Worm (Caenorhabditis elegans): Measurements from ENCODE around the gene F41E7.2.
A peak's percentile ranks its signal among the peaks of the same experiment; 100 is the strongest.

Gene F41E7.2

DNA sequence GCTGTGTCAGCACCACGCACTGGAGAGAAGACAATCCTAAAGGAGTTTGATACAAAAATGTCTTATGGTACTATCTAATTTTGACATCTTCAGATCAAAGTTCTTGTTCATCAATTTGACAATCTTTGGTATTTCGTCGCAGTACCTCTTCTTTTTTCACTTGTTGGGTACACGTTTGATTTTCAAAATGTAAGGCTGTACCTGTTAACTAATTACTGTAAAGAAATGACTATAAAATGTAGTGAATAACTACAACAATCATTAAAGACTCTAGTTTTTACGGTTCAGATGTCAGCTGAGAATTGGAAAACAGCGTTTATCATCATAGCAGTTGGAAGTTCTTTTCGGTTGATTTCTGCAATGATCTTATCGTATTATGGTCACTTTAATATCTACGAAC is 3.6 kb downstream of the F41E7.2 start:
- TF ChIP-seq ama-1 (optimal IDR thresholded peaks at IDR 0.05) (no peak), hmg-4 (GFP tag; optimal IDR thresholded peaks at IDR 0.05) (no peak), scrt-1 (GFP tag; IDR thresholded peaks at IDR 0.05) (no peak), flt-1 (GFP tag; IDR thresholded peaks at IDR 0.05) (no peak), hmbx-1 (tag; optimal IDR thresholded peaks at IDR 0.05) (no peak), tra-4 (tag; optimal IDR thresholded peaks at IDR 0.05) (no peak), sea-1 (GFP tag; conservative IDR thresholded peaks at IDR 0.05) (no peak), hnd-1 (tag; optimal IDR thresholded peaks at IDR 0.05) (no peak), pes-1 (GFP tag; IDR thresholded peaks at IDR 0.05) (no peak), tbx-37 (GFP tag; conservative IDR thresholded peaks at IDR 0.05) (no peak), B0310.2 (tag; optimal IDR thresholded peaks at IDR 0.05) (no peak), aly-1 (tag; optimal IDR thresholded peaks at IDR 0.05) (no peak), F13C5.2 (tag; optimal IDR thresholded peaks at IDR 0.05) (no peak), ceh-36 (tag; optimal IDR thresholded peaks at IDR 0.05) (no peak), tbx-11 (GFP tag; IDR thresholded peaks at IDR 0.05) (no peak)

- no peak for TF ChIP-seq B0310.2 (tag; optimal IDR thresholded peaks at IDR 0.05)
Measured at ce11 chrX:10279299-10279698, 5.8 kb downstream of the F41E7.2 start, which contains the start of gene slc-9B.1. Gene slc-9B.1 (plus strand): TSS chrX:10279599.

- TF ChIP-seq ceh-13 (GFP tag; optimal IDR thresholded peaks at IDR 0.05) (no peak), F13C5.2 (tag; optimal IDR thresholded peaks at IDR 0.05) (no peak)
Measured at ce11 chrX:10285634-10286033, 12.1 kb downstream of the F41E7.2 start, which contains the start of gene npr-6. Gene npr-6 (minus strand): TSS chrX:10285734.

- TF ChIP-seq ama-1 (optimal IDR thresholded peaks at IDR 0.05), result no peak
- no peak for TF ChIP-seq hnd-1 (tag; optimal IDR thresholded peaks at IDR 0.05)
- TF ChIP-seq ceh-36 (tag; optimal IDR thresholded peaks at IDR 0.05), result no peak
- TF ChIP-seq flt-1 (GFP tag; IDR thresholded peaks at IDR 0.05), result no peak
- TF ChIP-seq tbx-11 (GFP tag; IDR thresholded peaks at IDR 0.05), result no peak
- no peak for TF ChIP-seq scrt-1 (GFP tag; IDR thresholded peaks at IDR 0.05)
- no peak for TF ChIP-seq ets-7 (tag; optimal IDR thresholded peaks at IDR 0.05)
- TF ChIP-seq B0310.2 (tag; optimal IDR thresholded peaks at IDR 0.05), result no peak
Measured at ce11 chrX:10297410-10297809, 23.9 kb downstream of the F41E7.2 start.

DNA sequence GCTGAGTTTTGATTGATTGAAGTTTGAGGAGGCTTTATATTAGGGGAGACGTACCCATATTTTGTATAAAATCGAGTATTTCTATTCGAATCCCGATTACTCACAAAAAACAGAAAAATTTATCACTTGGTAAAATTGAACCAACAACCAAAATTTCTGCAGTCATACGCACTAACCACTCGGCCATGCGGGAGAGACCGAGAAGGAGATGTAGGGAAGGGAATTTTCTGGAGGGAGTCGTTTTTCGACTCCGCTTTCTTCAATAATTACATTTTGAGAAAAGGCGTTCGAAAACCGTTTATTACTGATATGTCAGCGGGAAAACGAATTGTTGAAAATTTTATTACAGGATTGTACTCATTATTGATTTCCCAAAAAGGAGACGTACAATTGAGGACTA is 25.4 kb downstream of the F41E7.2 start:
- TF ChIP-seq pes-1 (GFP tag; IDR thresholded peaks at IDR 0.05) (peak; percentile 61; the same call in 1 of the 2 replicates), flt-1 (GFP tag; IDR thresholded peaks at IDR 0.05) (0 out of 2 replicates have a peak, but pooled peaks have one; percentile 5)

DNA sequence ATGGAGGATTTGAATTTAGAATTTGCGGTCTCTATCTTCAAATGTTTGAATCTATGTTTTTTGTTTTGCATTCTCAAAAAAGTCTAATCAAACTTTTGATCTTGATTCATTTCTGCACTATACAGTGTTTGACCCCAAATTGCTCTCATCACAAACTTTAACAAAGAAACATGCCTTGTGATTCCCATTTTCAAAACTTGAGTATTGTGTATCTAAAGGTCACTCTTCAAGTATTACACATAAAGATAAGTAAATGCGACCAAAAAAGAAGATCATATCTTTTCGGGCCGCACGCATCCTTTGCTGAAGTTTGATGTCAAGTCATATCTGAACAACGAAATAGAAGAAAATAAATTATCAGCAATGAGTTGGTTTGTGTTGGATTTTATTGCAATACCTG is 28.4 kb downstream of the F41E7.2 start:
- TF ChIP-seq ceh-36 (tag; optimal IDR thresholded peaks at IDR 0.05) (no peak), B0310.2 (tag; optimal IDR thresholded peaks at IDR 0.05) (no peak), tbx-37 (GFP tag; conservative IDR thresholded peaks at IDR 0.05) (no peak), flt-1 (GFP tag; IDR thresholded peaks at IDR 0.05) (no peak), ama-1 (optimal IDR thresholded peaks at IDR 0.05) (no peak), pes-1 (GFP tag; IDR thresholded peaks at IDR 0.05) (no peak), F13C5.2 (tag; optimal IDR thresholded peaks at IDR 0.05) (no peak), hmg-4 (GFP tag; optimal IDR thresholded peaks at IDR 0.05) (no peak), tra-4 (tag; optimal IDR thresholded peaks at IDR 0.05) (no peak), ceh-13 (GFP tag; optimal IDR thresholded peaks at IDR 0.05) (no peak), aly-1 (tag; optimal IDR thresholded peaks at IDR 0.05) (no peak), scrt-1 (GFP tag; IDR thresholded peaks at IDR 0.05) (no peak), sea-1 (GFP tag; conservative IDR thresholded peaks at IDR 0.05) (no peak), hmbx-1 (tag; optimal IDR thresholded peaks at IDR 0.05) (no peak), hnd-1 (tag; optimal IDR thresholded peaks at IDR 0.05) (no peak), ets-7 (tag; optimal IDR thresholded peaks at IDR 0.05) (no peak), tbx-11 (GFP tag; IDR thresholded peaks at IDR 0.05) (no peak)

- TF ChIP-seq hmbx-1 (tag; optimal IDR thresholded peaks at IDR 0.05) (no peak), ets-7 (tag; optimal IDR thresholded peaks at IDR 0.05) (no peak), tbx-37 (GFP tag; conservative IDR thresholded peaks at IDR 0.05) (no peak), ceh-13 (GFP tag; optimal IDR thresholded peaks at IDR 0.05) (no peak), ama-1 (optimal IDR thresholded peaks at IDR 0.05) (no peak), B0310.2 (tag; optimal IDR thresholded peaks at IDR 0.05) (no peak), hnd-1 (tag; optimal IDR thresholded peaks at IDR 0.05) (no peak), F13C5.2 (tag; optimal IDR thresholded peaks at IDR 0.05) (no peak), flt-1 (GFP tag; IDR thresholded peaks at IDR 0.05) (no peak), tbx-11 (GFP tag; IDR thresholded peaks at IDR 0.05) (no peak), sea-1 (GFP tag; conservative IDR thresholded peaks at IDR 0.05) (no peak), scrt-1 (GFP tag; IDR thresholded peaks at IDR 0.05) (no peak), tra-4 (tag; optimal IDR thresholded peaks at IDR 0.05) (no peak), pes-1 (GFP tag; IDR thresholded peaks at IDR 0.05) (no peak), ceh-36 (tag; optimal IDR thresholded peaks at IDR 0.05) (no peak), aly-1 (tag; optimal IDR thresholded peaks at IDR 0.05) (no peak), hmg-4 (GFP tag; optimal IDR thresholded peaks at IDR 0.05) (no peak)
Measured at ce11 chrX:10302430-10302829, 28.9 kb downstream of the F41E7.2 start, which contains the start of gene fip-5. Gene fip-5 (plus strand): TSS chrX:10302741.

ce11 chrX:10304178-10304577 is 30.7 kb downstream of the F41E7.2 start, which contains the start of gene fipr-21:
Gene fipr-21 (plus strand): TSS chrX:10304529.
- no peak for TF ChIP-seq hmg-4 (GFP tag; optimal IDR thresholded peaks at IDR 0.05)

DNA sequence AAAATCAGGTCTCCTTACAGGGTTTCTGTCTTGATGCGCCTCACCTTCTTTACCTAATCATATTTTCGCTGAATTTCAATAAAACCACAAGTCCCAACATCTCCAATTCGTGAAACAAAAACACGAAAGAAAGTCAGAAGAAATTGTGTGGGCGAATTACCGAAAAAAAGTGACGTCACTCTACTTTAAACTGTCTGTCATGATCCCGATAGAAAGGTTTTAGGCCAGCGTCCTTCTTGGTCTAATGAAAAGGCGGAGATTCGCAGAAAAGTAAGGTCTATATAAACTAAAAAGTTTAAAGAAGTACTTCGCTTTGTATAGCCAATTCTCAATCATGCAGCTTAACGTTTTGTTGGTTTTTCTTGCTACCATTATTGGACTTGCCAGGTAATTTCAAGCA is 32.8 kb downstream of the F41E7.2 start, which contains the start of gene cnc-8:
cnc-8 (plus strand) TSS at position 307 of the 400 bp plus-strand sequence.
- TF ChIP-seq ama-1 (optimal IDR thresholded peaks at IDR 0.05), result no peak
- TF ChIP-seq tbx-37 (GFP tag; conservative IDR thresholded peaks at IDR 0.05), result no peak
- TF ChIP-seq ceh-36 (tag; optimal IDR thresholded peaks at IDR 0.05), result no peak
- TF ChIP-seq aly-1 (tag; optimal IDR thresholded peaks at IDR 0.05), result no peak
- no peak for TF ChIP-seq sea-1 (GFP tag; conservative IDR thresholded peaks at IDR 0.05)
- no peak for TF ChIP-seq flt-1 (GFP tag; IDR thresholded peaks at IDR 0.05)
- no peak for TF ChIP-seq hmbx-1 (tag; optimal IDR thresholded peaks at IDR 0.05)
- no peak for TF ChIP-seq tbx-11 (GFP tag; IDR thresholded peaks at IDR 0.05)
- no peak for TF ChIP-seq hmg-4 (GFP tag; optimal IDR thresholded peaks at IDR 0.05)
- no peak for TF ChIP-seq F13C5.2 (tag; optimal IDR thresholded peaks at IDR 0.05)
- TF ChIP-seq scrt-1 (GFP tag; IDR thresholded peaks at IDR 0.05), result no peak
- TF ChIP-seq tra-4 (tag; optimal IDR thresholded peaks at IDR 0.05), result no peak
- no peak for TF ChIP-seq B0310.2 (tag; optimal IDR thresholded peaks at IDR 0.05)
- TF ChIP-seq ets-7 (tag; optimal IDR thresholded peaks at IDR 0.05), result no peak
- no peak for TF ChIP-seq hnd-1 (tag; optimal IDR thresholded peaks at IDR 0.05)
- TF ChIP-seq pes-1 (GFP tag; IDR thresholded peaks at IDR 0.05), result no peak
- no peak for TF ChIP-seq ceh-13 (GFP tag; optimal IDR thresholded peaks at IDR 0.05)

Data from whole organism, early embryonic.